Fruit fly (Drosophila melanogaster): Measurements from ENCODE around the gene CG14105.

CG14105 gene

DNA sequence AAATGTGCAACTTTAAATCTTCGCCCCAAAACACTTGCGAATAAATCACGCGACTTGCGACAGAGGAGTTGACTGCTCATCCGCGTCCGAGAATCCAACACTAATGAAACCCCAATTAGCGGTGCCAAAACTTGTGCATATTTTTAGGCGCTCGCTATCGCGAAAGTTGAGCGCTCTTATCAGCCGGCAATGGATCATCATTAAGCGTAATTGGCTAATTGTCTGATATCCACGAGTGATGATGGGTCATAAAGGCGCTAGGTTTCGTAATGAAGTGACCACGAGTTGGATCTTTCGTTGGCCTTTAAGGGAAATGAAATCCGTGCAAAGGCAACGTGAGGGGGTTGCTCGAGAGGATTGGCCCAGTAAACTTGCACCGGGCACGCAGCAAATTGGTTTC is 28.3 kb upstream of the CG14105 start:
- TF ChIP-seq CG31627 (GFP tag; optimal IDR thresholded peaks at IDR 0.05): no peak
- peak; percentile 14 for TF ChIP-seq vri (GFP tag; optimal IDR thresholded peaks at IDR 0.05)
- TF ChIP-seq CG16779 (tag; optimal IDR thresholded peaks at IDR 0.05): no peak

DNA sequence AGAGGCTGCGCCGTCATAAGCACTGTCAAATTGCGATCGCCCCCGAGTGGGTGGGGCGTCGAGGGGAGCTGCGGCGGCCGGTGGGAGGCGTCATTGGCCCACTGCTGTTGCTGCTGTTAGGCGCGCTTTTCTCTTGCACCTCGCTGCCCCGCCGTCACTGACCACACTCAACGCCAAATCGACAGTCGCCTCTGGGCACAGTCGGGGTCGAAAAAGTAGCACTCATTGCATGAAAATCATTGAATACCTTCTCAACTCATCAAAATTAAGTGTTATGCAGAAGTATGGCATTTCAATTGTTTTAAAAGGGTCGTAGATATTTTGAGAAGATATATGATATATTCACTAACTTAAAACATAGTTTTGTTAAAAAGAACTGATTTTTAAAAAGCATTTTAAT is 25.8 kb upstream of the CG14105 start:
- TF ChIP-seq CG8632 (GFP tag; optimal IDR thresholded peaks at IDR 0.05) (no peak), pdm3 (GFP tag; optimal IDR thresholded peaks at IDR 0.05) (peak; percentile 36), CG11762 (GFP tag; optimal IDR thresholded peaks at IDR 0.05; ENCODE audit: insufficient read depth) (no peak), CG3032 (tag; optimal IDR thresholded peaks at IDR 0.05) (no peak), CG32006 (GFP tag; optimal IDR thresholded peaks at IDR 0.05) (peak; percentile 70), CG8119 (GFP tag; IDR thresholded peaks at IDR 0.05) (0 out of 3 replicates have a peak, but pooled peaks have one; percentile 30), acj6 (GFP tag; optimal IDR thresholded peaks at IDR 0.05) (no peak), CG6276 (GFP tag; optimal IDR thresholded peaks at IDR 0.05) (peak; percentile 57), CG15336 (GFP tag; IDR thresholded peaks at IDR 0.05) (peak; percentile 49; the same call in 1 of the 2 replicates), Hr39 (GFP tag; optimal IDR thresholded peaks at IDR 0.05) (peak; percentile 18), Eip78C (GFP tag) (peak; percentile 20), CG11294 (GFP tag; IDR thresholded peaks at IDR 0.05) (peak; percentile 12; the same call in 1 of the 2 replicates), fkh (GFP tag; optimal IDR thresholded peaks at IDR 0.05) (no peak), OdsH (GFP tag; optimal IDR thresholded peaks at IDR 0.05) (peak; percentile 31), net (GFP tag; optimal IDR thresholded peaks at IDR 0.05) (peak; percentile 17), Hr4 (GFP tag; optimal IDR thresholded peaks at IDR 0.05) (peak; percentile 61), CG6163 (GFP tag; IDR thresholded peaks at IDR 0.05) (0 out of 3 replicates have a peak, but pooled peaks have one; percentile 19), salr (GFP tag; optimal IDR thresholded peaks at IDR 0.05) (peak in 1 of 2 experiments; percentile 24), eg (GFP tag; IDR thresholded peaks at IDR 0.05) (peak; percentile 69)

DNA sequence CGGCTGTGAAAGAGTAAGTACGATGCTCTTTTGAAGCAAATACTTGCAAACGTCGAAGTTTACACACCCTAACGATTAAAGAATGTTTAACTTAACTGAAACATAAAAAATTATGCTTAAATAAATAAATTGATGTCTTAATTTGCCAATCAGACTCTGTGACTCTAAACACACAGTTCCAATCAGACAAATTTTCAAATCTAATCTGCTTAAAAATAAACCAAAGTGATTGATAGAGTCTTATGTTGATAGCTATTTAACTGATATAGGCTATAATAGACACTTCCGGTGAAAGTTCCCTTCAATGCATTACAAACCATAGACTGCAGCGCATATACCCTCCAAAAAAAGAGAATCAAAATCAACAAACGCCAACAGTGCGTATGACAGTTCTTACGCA is 25.1 kb upstream of the CG14105 start:
- TF ChIP-seq CG16779 (tag; optimal IDR thresholded peaks at IDR 0.05) (no peak), fd59A (GFP tag; optimal IDR thresholded peaks at IDR 0.05) (no peak), lz (GFP tag; optimal IDR thresholded peaks at IDR 0.05) (peak; percentile 16), Ets21C (GFP tag; optimal IDR thresholded peaks at IDR 0.05) (no peak), eg (GFP tag; IDR thresholded peaks at IDR 0.05) (peak; percentile 24; the same call in 2 of the 3 replicates), spab (GFP tag; optimal IDR thresholded peaks at IDR 0.05) (no peak), CG34406 (GFP tag; optimal IDR thresholded peaks at IDR 0.05) (peak; percentile 24), CG3919 (GFP tag; optimal IDR thresholded peaks at IDR 0.05) (peak; percentile 25), Lpt (GFP tag; optimal IDR thresholded peaks at IDR 0.05) (peak; percentile 19), salr (GFP tag; optimal IDR thresholded peaks at IDR 0.05) (peak in 1 of 2 experiments; percentile 37), Ets96B (tag; optimal IDR thresholded peaks at IDR 0.05) (no peak), CG7368 (GFP tag; optimal IDR thresholded peaks at IDR 0.05) (no peak), CG6792 (GFP tag; optimal IDR thresholded peaks at IDR 0.05) (no peak), dsx (GFP tag; optimal IDR thresholded peaks at IDR 0.05; ENCODE audit: poor library complexity, severe bottlenecking) (no peak), Hr39 (GFP tag; optimal IDR thresholded peaks at IDR 0.05) (peak; percentile 44), pdm3 (GFP tag; optimal IDR thresholded peaks at IDR 0.05) (peak; percentile 38), Blimp-1 (GFP tag; optimal IDR thresholded peaks at IDR 0.05) (no peak), cyc (GFP tag; optimal IDR thresholded peaks at IDR 0.05) (peak; percentile 21), achi (GFP tag; optimal IDR thresholded peaks at IDR 0.05) (peak; percentile 28), Gug (GFP tag; IDR thresholded peaks at IDR 0.05) (0 out of 2 replicates have a peak, but pooled peaks have one; percentile 19), CG10631 (GFP tag; optimal IDR thresholded peaks at IDR 0.05) (no peak), Hr38 (GFP tag; optimal IDR thresholded peaks at IDR 0.05) (no peak), CG3032 (tag; optimal IDR thresholded peaks at IDR 0.05) (no peak), CG6276 (GFP tag; optimal IDR thresholded peaks at IDR 0.05) (peak; percentile 60), fkh (GFP tag; optimal IDR thresholded peaks at IDR 0.05) (peak; percentile 18), Sox15 (GFP tag; optimal IDR thresholded peaks at IDR 0.05) (no peak), CG32006 (GFP tag; optimal IDR thresholded peaks at IDR 0.05) (peak; percentile 70), Hr4 (GFP tag; optimal IDR thresholded peaks at IDR 0.05) (peak; percentile 72), CG6854 (GFP tag; optimal IDR thresholded peaks at IDR 0.05) (no peak), CG11762 (GFP tag; optimal IDR thresholded peaks at IDR 0.05; ENCODE audit: insufficient read depth) (peak; percentile 7), Sox14 (GFP tag; optimal IDR thresholded peaks at IDR 0.05) (peak; percentile 1), Eip75B (GFP tag; optimal IDR thresholded peaks at IDR 0.05) (no peak), Sox102F (GFP tag; optimal IDR thresholded peaks at IDR 0.05) (peak; percentile 23), CG11902 (GFP tag; optimal IDR thresholded peaks at IDR 0.05) (no peak), Smox (GFP tag; optimal IDR thresholded peaks at IDR 0.05) (peak; percentile 21), esn (GFP tag; optimal IDR thresholded peaks at IDR 0.05) (no peak), vri (GFP tag; optimal IDR thresholded peaks at IDR 0.05) (peak; percentile 36)
